Worm (Caenorhabditis elegans): ENCODE results near the gene F41G3.10.

DNA sequence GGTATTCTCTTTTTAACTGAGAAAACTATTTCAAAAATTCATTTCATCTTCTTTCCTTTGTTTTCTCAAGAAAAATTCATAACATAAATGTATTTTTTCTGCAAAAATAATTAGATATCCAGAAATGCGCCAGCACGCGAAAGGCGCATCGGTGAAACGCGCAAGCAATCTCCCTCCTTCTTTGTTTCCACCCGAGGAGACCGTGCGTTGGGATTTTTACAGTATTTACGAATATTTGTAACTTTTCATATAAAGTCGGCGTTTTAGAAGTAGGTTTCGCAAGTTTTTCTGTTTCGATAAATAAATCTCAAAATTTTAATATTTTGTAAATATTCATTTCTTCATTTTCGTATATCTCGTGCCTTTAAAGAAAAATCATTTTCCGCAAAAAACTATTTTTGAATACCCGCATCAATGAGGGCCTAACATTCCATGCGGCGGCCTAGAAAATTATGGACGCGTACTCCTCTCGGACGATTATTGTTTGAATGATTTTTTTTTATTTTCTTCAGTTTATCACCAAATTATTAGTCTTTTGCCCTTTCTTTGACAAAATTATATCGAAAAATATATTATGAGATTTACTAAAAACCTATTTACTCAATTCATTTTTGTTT, 27.2 kb upstream of the F41G3.10 start, which contains the start of gene ssup-72:
- TF ChIP-seq zag-1 (tag; optimal IDR thresholded peaks at IDR 0.05) (no peak), nhr-12 (tag; optimal IDR thresholded peaks at IDR 0.05) (no peak), ama-1 (optimal IDR thresholded peaks at IDR 0.05) (no peak), ztf-4 (tag; optimal IDR thresholded peaks at IDR 0.05) (no peak), nhr-77 (tag; optimal IDR thresholded peaks at IDR 0.05) (no peak), ztf-11 (tag; optimal IDR thresholded peaks at IDR 0.05) (no peak), aly-2 (tag; optimal IDR thresholded peaks at IDR 0.05) (no peak)

All from whole organism, L3 larva.